Fruit fly (Drosophila melanogaster): ENCODE measurements around the gene P5cr.
A peak's percentile ranks its signal among the peaks of the same experiment; 100 is the strongest.

The P5cr gene

dm6 chr3R:18987428-18988416 lies 41.0 kb upstream of the P5cr start:
- TF ChIP-seq seq (GFP tag; IDR thresholded peaks at IDR 0.05) (no peak), tgo (GFP tag; IDR thresholded peaks at IDR 0.05) (no peak), bigmax (GFP tag; optimal IDR thresholded peaks at IDR 0.05) (no peak), CG30431 (GFP tag; optimal IDR thresholded peaks at IDR 0.05) (no peak), CG7786 (GFP tag; optimal IDR thresholded peaks at IDR 0.05) (no peak), al (GFP tag; IDR thresholded peaks at IDR 0.05) (no peak), CG18764 (GFP tag; optimal IDR thresholded peaks at IDR 0.05) (no peak), CG31441 (GFP tag; IDR thresholded peaks at IDR 0.05) (no peak), CG33213 (GFP tag; optimal IDR thresholded peaks at IDR 0.05) (no peak), Side (GFP tag; optimal IDR thresholded peaks at IDR 0.05) (no peak), CG2129 (GFP tag; IDR thresholded peaks at IDR 0.05; ENCODE audit: partially characterized antibody) (no peak), CG3407 (GFP tag; optimal IDR thresholded peaks at IDR 0.05) (no peak), CG33557 (GFP tag; optimal IDR thresholded peaks at IDR 0.05) (no peak), maf-S (GFP tag; optimal IDR thresholded peaks at IDR 0.05) (no peak), row (GFP tag; IDR thresholded peaks at IDR 0.05) (peak; percentile 62), wek (GFP tag; optimal IDR thresholded peaks at IDR 0.05) (no peak), bcd (GFP tag; optimal IDR thresholded peaks at IDR 0.05) (no peak), sob (GFP tag; IDR thresholded peaks at IDR 0.05) (0 out of 2 replicates have a peak, but pooled peaks have one; percentile 36), CG14441 (GFP tag; IDR thresholded peaks at IDR 0.05) (0 out of 2 replicates have a peak, but pooled peaks have one; percentile 21), Doc2 (GFP tag; IDR thresholded peaks at IDR 0.05) (no peak), CoRest (tag; optimal IDR thresholded peaks at IDR 0.05) (peak; percentile 9), CG30403 (GFP tag; optimal IDR thresholded peaks at IDR 0.05) (no peak), CG14667 (GFP tag; IDR thresholded peaks at IDR 0.05) (no peak), mld (GFP tag; IDR thresholded peaks at IDR 0.05; ENCODE audit: partially characterized antibody) (no peak), CG10565 (GFP tag; optimal IDR thresholded peaks at IDR 0.05) (no peak), wdn (GFP tag; IDR thresholded peaks at IDR 0.05) (no peak), aop (GFP tag; IDR thresholded peaks at IDR 0.05) (no peak), H15 (GFP tag; IDR thresholded peaks at IDR 0.05) (no peak), Lim3 (GFP tag; IDR thresholded peaks at IDR 0.05) (no peak), da (GFP tag; optimal IDR thresholded peaks at IDR 0.05) (no peak), CG9797 (GFP tag; optimal IDR thresholded peaks at IDR 0.05) (no peak), dmrt11E (tag; optimal IDR thresholded peaks at IDR 0.05) (no peak), gem (tag; optimal IDR thresholded peaks at IDR 0.05) (peak; percentile 44), en (GFP tag; optimal IDR thresholded peaks at IDR 0.05) (no peak), CG8359 (GFP tag; optimal IDR thresholded peaks at IDR 0.05; ENCODE audit: borderline replicate concordance) (no peak), CG6791 (GFP tag; IDR thresholded peaks at IDR 0.05; ENCODE audit: partially characterized antibody) (no peak), CG16779 (GFP tag; IDR thresholded peaks at IDR 0.05) (no peak), usp (GFP tag; optimal IDR thresholded peaks at IDR 0.05) (no peak), vfl (GFP tag; optimal IDR thresholded peaks at IDR 0.05) (no peak), Tbp (GFP tag; optimal IDR thresholded peaks at IDR 0.05) (no peak), bab2 (GFP tag; optimal IDR thresholded peaks at IDR 0.05) (no peak), CG13296 (GFP tag; optimal IDR thresholded peaks at IDR 0.05) (no peak), chif (GFP tag; optimal IDR thresholded peaks at IDR 0.05) (peak in 1 of 2 experiments; percentile 1), Taf1 (GFP tag; IDR thresholded peaks at IDR 0.05) (no peak), CG8281 (tag; optimal IDR thresholded peaks at IDR 0.05) (no peak), CG17328 (GFP tag; IDR thresholded peaks at IDR 0.05) (peak; percentile 16; the same call in 1 of the 2 replicates), p53 (GFP tag; optimal IDR thresholded peaks at IDR 0.05) (no peak), CG7271 (tag; optimal IDR thresholded peaks at IDR 0.05) (no peak), D (optimal IDR thresholded peaks at IDR 0.05) (no peak), D (GFP tag; optimal IDR thresholded peaks at IDR 0.05) (peak; percentile 53)
